Worm (Caenorhabditis elegans) whole organism, midembryonic: ENCODE results near the gene raga-1.

ENCODE experiments used
- cog-1 ChIP-seq: sonication (generic microtip); optimal IDR thresholded peaks from 2 replicates; lab custom pipeline; 2016; ENCODE audit warnings: missing genetic modification characterization, missing compliant biosample characterization
- flt-1 ChIP-seq: fragments of 200-800 bp; sonication (Bioruptor generic); IDR thresholded peaks from 2 replicates; pipeline ENCODE4 v1.3.6; 2022; ENCODE audit warnings: missing genetic modification characterization, missing compliant biosample characterization
- klf-2 ChIP-seq: fragments of 200-800 bp; sonication (Bioruptor generic); conservative IDR thresholded peaks from 2 replicates; pipeline ENCODE4 v1.3.6; 2022; ENCODE audit warnings: missing genetic modification reagents, missing genetic modification characterization, missing compliant biosample characterization
- med-1 ChIP-seq: sonication (generic microtip); optimal IDR thresholded peaks from 2 replicates; lab custom pipeline; 2017; ENCODE audit warnings: missing genetic modification characterization, mild to moderate bottlenecking, missing compliant biosample characterization, antibody characterized with exemption, missing genetic modification reagents; ENCODE audit not compliant: insufficient read depth
- ref-1 ChIP-seq: fragments of 200-800 bp; sonication (Bioruptor generic); conservative IDR thresholded peaks from 2 replicates; pipeline ENCODE4 v1.3.6; 2022; ENCODE audit warnings: missing genetic modification reagents, missing genetic modification characterization, missing compliant biosample characterization
- ztf-23 ChIP-seq: fragments of 200-800 bp; sonication (Bioruptor generic); IDR thresholded peaks from 2 replicates; pipeline ENCODE4 v1.3.6; 2022; ENCODE audit warnings: missing genetic modification reagents, missing genetic modification characterization, missing compliant biosample characterization

DNA sequence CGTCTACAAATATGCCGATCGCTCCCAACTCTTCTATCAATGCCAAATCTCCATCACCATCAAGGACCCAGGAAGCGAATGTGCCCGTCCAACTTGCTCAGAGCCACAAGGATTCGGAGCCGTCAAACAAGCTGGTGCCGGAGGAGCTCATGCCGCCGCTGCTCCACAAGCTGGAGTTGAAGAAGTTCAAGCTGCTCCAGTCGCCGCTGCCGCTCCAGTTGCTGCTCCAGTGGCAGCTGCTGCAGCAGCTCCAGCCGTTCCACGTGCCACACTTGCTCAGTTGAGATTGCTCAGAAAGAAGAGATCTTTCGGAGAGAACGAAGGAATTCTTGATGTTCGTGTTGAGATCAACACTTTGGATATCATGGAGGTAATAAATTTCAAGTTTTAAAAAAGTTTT is 30.3 kb upstream of the raga-1 start:
- TF ChIP-seq cog-1 = no peak
- TF ChIP-seq ref-1 (GFP tag; lab: Robert Waterston, UW) = no peak
- no peak for TF ChIP-seq flt-1
- TF ChIP-seq ztf-23 (GFP tag; lab: Robert Waterston, UW) = no peak
- no peak for TF ChIP-seq med-1
- no peak for TF ChIP-seq klf-2 (GFP tag; lab: Robert Waterston, UW)
